Worm (Caenorhabditis elegans): ENCODE data around the gene ZC373.2.

The ZC373.2 gene

ce11 chrX:10078637-10079036, 20.4 kb upstream of the ZC373.2 start:
- TF ChIP-seq nfya-1 (tag; optimal IDR thresholded peaks at IDR 0.05; ENCODE audit: insufficient read depth) (no peak), ceh-28 (tag; optimal IDR thresholded peaks at IDR 0.05) (peak; percentile 62)

- TF ChIP-seq eor-1 (tag; optimal IDR thresholded peaks at IDR 0.05) (no peak), ceh-28 (tag; optimal IDR thresholded peaks at IDR 0.05) (no peak), nhr-76 (tag; optimal IDR thresholded peaks at IDR 0.05) (no peak)
Measured at ce11 chrX:10078089-10078488, 19.9 kb upstream of the ZC373.2 start.

DNA sequence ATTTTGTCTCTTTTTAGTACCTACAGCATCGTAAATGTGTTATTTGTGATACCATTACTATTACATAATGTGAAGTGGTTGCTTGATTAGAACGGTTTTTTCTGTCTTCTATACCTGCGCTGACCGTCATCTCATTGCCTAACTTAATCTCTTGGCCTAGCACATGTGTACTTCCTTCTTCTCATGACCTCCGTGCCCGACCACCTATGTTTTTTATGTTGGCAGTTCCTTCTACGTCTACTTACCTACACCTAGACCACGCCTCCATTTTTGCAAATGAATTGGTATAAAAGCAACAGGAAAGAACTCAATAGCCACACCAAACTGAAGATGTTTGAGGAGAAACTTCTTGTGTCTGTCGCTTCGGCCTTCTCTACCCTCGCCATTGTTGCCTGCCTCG, 19.1 kb upstream of the ZC373.2 start, which contains the start of gene col-176:
Gene col-176 (plus strand): TSS at position 301 of the 400 bp plus-strand sequence.
- TF ChIP-seq nhr-23 (tag; optimal IDR thresholded peaks at IDR 0.05) (peak; percentile 58), nhr-43 (tag; optimal IDR thresholded peaks at IDR 0.05; ENCODE audit: poor library complexity, severe bottlenecking) (no peak)

DNA sequence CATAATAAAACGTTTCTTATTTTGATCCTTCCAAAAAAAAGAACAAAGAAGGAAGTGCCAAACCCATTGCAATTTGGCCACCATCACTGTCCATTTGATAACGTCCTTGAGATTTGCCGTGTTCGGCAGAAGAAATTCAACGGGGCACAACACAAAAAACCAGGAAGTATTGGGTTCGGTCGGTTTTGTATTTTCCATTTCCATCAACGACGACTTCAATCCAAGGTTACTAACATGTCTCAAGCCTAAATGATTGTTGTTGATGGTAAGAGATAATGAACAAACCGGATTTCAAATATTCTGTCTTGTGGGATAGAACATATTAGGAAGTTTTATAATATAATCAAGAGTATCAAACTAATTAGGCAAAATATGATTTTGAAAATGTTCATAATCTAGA, 18.1 kb upstream of the ZC373.2 start:
- TF ChIP-seq nhr-11 (tag; optimal IDR thresholded peaks at IDR 0.05) (no peak), nhr-23 (tag; optimal IDR thresholded peaks at IDR 0.05) (peak; percentile 64)

- TF ChIP-seq egl-5 (tag; optimal IDR thresholded peaks at IDR 0.05) (no peak), hmg-11 (tag; optimal IDR thresholded peaks at IDR 0.05) (no peak), zag-1 (tag; optimal IDR thresholded peaks at IDR 0.05) (no peak), nhr-67 (tag; optimal IDR thresholded peaks at IDR 0.05) (no peak), unc-62 (GFP tag; optimal IDR thresholded peaks at IDR 0.05) (no peak), ama-1 (optimal IDR thresholded peaks at IDR 0.05) (no peak), ceh-16 (tag; optimal IDR thresholded peaks at IDR 0.05) (no peak), nhr-76 (tag; optimal IDR thresholded peaks at IDR 0.05) (no peak), ZK546.5 (tag; optimal IDR thresholded peaks at IDR 0.05) (no peak), nhr-23 (tag; optimal IDR thresholded peaks at IDR 0.05) (no peak), lin-39 (tag; optimal IDR thresholded peaks at IDR 0.05) (no peak)
Measured at ce11 chrX:10074988-10075387, 16.8 kb upstream of the ZC373.2 start, which contains the start of gene dao-4. Gene dao-4, plus strand, starts transcription at chrX:10075288.

- TF ChIP-seq egl-5 (tag; optimal IDR thresholded peaks at IDR 0.05) (no peak), ztf-4 (tag; optimal IDR thresholded peaks at IDR 0.05) (no peak), unc-62 (GFP tag; optimal IDR thresholded peaks at IDR 0.05) (no peak), nhr-43 (tag; optimal IDR thresholded peaks at IDR 0.05; ENCODE audit: poor library complexity, severe bottlenecking) (no peak), nhr-28 (tag; optimal IDR thresholded peaks at IDR 0.05) (no peak), elt-1 (tag; optimal IDR thresholded peaks at IDR 0.05) (no peak), jun-1 (tag; optimal IDR thresholded peaks at IDR 0.05) (no peak), nhr-76 (tag; optimal IDR thresholded peaks at IDR 0.05) (no peak), unc-39 (tag; optimal IDR thresholded peaks at IDR 0.05) (no peak), ceh-16 (tag; optimal IDR thresholded peaks at IDR 0.05) (no peak), ceh-82 (tag; optimal IDR thresholded peaks at IDR 0.05) (no peak), lin-15B (tag; optimal IDR thresholded peaks at IDR 0.05) (no peak), nhr-11 (tag; optimal IDR thresholded peaks at IDR 0.05) (no peak), ama-1 (optimal IDR thresholded peaks at IDR 0.05) (no peak), nhr-237 (tag; optimal IDR thresholded peaks at IDR 0.05) (no peak), zag-1 (tag; optimal IDR thresholded peaks at IDR 0.05) (no peak), nhr-25 (tag; optimal IDR thresholded peaks at IDR 0.05) (no peak), skn-1 (tag; optimal IDR thresholded peaks at IDR 0.05) (no peak), ztf-11 (tag; optimal IDR thresholded peaks at IDR 0.05) (no peak), elt-3 (tag; optimal IDR thresholded peaks at IDR 0.05) (no peak), R02D3.7 (tag; optimal IDR thresholded peaks at IDR 0.05) (no peak), nhr-12 (tag; optimal IDR thresholded peaks at IDR 0.05) (no peak), ZK546.5 (tag; optimal IDR thresholded peaks at IDR 0.05) (no peak), daf-12 (tag; optimal IDR thresholded peaks at IDR 0.05) (no peak), mdl-1 (tag; optimal IDR thresholded peaks at IDR 0.05) (no peak), elt-2 (tag; optimal IDR thresholded peaks at IDR 0.05) (peak; percentile 73), lsy-12 (tag; optimal IDR thresholded peaks at IDR 0.05) (no peak), pha-4 (tag; optimal IDR thresholded peaks at IDR 0.05) (peak; percentile 57), ceh-28 (tag; optimal IDR thresholded peaks at IDR 0.05) (peak; percentile 54), pqm-1 (tag; optimal IDR thresholded peaks at IDR 0.05) (peak; percentile 66), mml-1 (tag; optimal IDR thresholded peaks at IDR 0.05) (no peak), nhr-67 (tag; optimal IDR thresholded peaks at IDR 0.05) (no peak), fkh-10 (GFP tag; optimal IDR thresholded peaks at IDR 0.05) (no peak), eor-1 (tag; optimal IDR thresholded peaks at IDR 0.05) (no peak), ceh-9 (tag; optimal IDR thresholded peaks at IDR 0.05) (no peak), egl-27 (tag; optimal IDR thresholded peaks at IDR 0.05) (no peak), nhr-23 (tag; optimal IDR thresholded peaks at IDR 0.05) (peak; percentile 11), snpc-4 (tag; optimal IDR thresholded peaks at IDR 0.05) (no peak), lin-39 (tag; optimal IDR thresholded peaks at IDR 0.05) (no peak), fos-1 (tag; optimal IDR thresholded peaks at IDR 0.05) (no peak)
Measured at ce11 chrX:10074233-10074632, 16.0 kb upstream of the ZC373.2 start, which contains the start of gene ZC373.5. Gene ZC373.5, minus strand, starts transcription at chrX:10074391.

All from whole organism, L3 larva.